Worm (Caenorhabditis elegans) whole organism, L2 larva: ENCODE results near the gene F40E10.5.

Source experiments
- C34F6.9 ChIP-seq: fragments of 150-350 bp; optimal IDR thresholded peaks from 2 replicates; lab custom pipeline; 2014; ENCODE audit warnings: missing biosample characterization, missing genetic modification characterization
- R02D3.7 ChIP-seq: fragments of 150-350 bp; optimal IDR thresholded peaks from 2 replicates; lab custom pipeline; 2014; ENCODE audit warnings: missing biosample characterization, missing genetic modification characterization
- Y55F3AM.14 ChIP-seq: fragments of 200-800 bp; sonication (Bioruptor generic); optimal IDR thresholded peaks from 2 replicates; lab custom pipeline; 2018; ENCODE audit warnings: mild to moderate bottlenecking, missing genetic modification characterization, missing compliant biosample characterization
- alr-1 ChIP-seq: fragments of 150-350 bp; optimal IDR thresholded peaks from 2 replicates; lab custom pipeline; 2014; ENCODE audit warnings: missing biosample characterization, missing genetic modification characterization
- ama-1 ChIP-seq: fragments of 150-350 bp; optimal IDR thresholded peaks from 2 replicates; lab custom pipeline; 2018; ENCODE audit warnings: inconsistent platforms
- ceh-16 ChIP-seq: fragments of 150-350 bp; optimal IDR thresholded peaks from 2 replicates; lab custom pipeline; 2014; ENCODE audit warnings: missing biosample characterization, missing genetic modification characterization
- dmd-4 ChIP-seq: sonication (generic microtip); optimal IDR thresholded peaks from 2 replicates; lab custom pipeline; 2017; ENCODE audit warnings: missing biosample characterization, missing genetic modification characterization
- egl-27 ChIP-seq: sonication (generic microtip); optimal IDR thresholded peaks from 3 replicates; lab custom pipeline; 2017; ENCODE audit warnings: missing biosample characterization, missing genetic modification reagents, missing genetic modification characterization
- elt-1 ChIP-seq: fragments of 150-350 bp; optimal IDR thresholded peaks from 2 replicates; lab custom pipeline; 2014; ENCODE audit warnings: missing biosample characterization, missing genetic modification characterization
- gmeb-1 ChIP-seq: fragments of 150-350 bp; optimal IDR thresholded peaks from 2 replicates; lab custom pipeline; 2014; ENCODE audit warnings: missing biosample characterization, missing genetic modification characterization
- lin-11 ChIP-seq: fragments of 150-350 bp; sonication (generic microtip); optimal IDR thresholded peaks from 2 replicates; lab custom pipeline; 2014; ENCODE audit warnings: missing biosample characterization, missing genetic modification characterization, inconsistent platforms, mixed read lengths
- lin-13 ChIP-seq: fragments of 150-350 bp; optimal IDR thresholded peaks from 2 replicates; lab custom pipeline; 2014; ENCODE audit warnings: missing biosample characterization, missing genetic modification reagents, missing genetic modification characterization
- lsy-2 ChIP-seq, 2 experiments: fragments of 150-350 bp in 1 of 2; sonication (generic microtip) in 1 of 2; optimal IDR thresholded peaks; 2 replicates each; lab custom pipeline; 2014 to 2017; ENCODE audit warnings: missing biosample characterization in 2 of 2, missing genetic modification characterization in 2 of 2
- mab-5 ChIP-seq: fragments of 150-350 bp; optimal IDR thresholded peaks from 2 replicates; lab custom pipeline; 2014; ENCODE audit warnings: missing biosample characterization, missing genetic modification characterization
- mbf-1 ChIP-seq: sonication (generic microtip); optimal IDR thresholded peaks from 2 replicates; lab custom pipeline; 2017; ENCODE audit warnings: missing biosample characterization, missing genetic modification characterization
- mdl-1 ChIP-seq, 2 experiments: fragments of 150-350 bp in 1 of 2; sonication (generic microtip) in 1 of 2; optimal IDR thresholded peaks; 2 replicates each; lab custom pipeline; 2017; ENCODE audit warnings: missing biosample characterization in 2 of 2, missing genetic modification characterization in 2 of 2
- nhr-10 ChIP-seq: sonication (generic microtip); optimal IDR thresholded peaks from 2 replicates; lab custom pipeline; 2017; ENCODE audit warnings: missing biosample characterization, missing genetic modification characterization
- nhr-23 ChIP-seq: fragments of 150-350 bp; optimal IDR thresholded peaks from 2 replicates; lab custom pipeline; 2014; ENCODE audit warnings: missing biosample characterization, missing genetic modification reagents, missing genetic modification characterization
- nhr-237 ChIP-seq: fragments of 150-350 bp; optimal IDR thresholded peaks from 2 replicates; lab custom pipeline; 2014; ENCODE audit warnings: missing biosample characterization, missing genetic modification characterization
- nhr-25 ChIP-seq: fragments of 150-350 bp; sonication (generic microtip); optimal IDR thresholded peaks from 3 replicates; lab custom pipeline; 2014; ENCODE audit warnings: missing biosample characterization, missing genetic modification characterization
- nhr-6 ChIP-seq: fragments of 150-350 bp; optimal IDR thresholded peaks from 2 replicates; lab custom pipeline; 2014; ENCODE audit warnings: missing biosample characterization, missing genetic modification characterization
- sem-4 ChIP-seq: fragments of 150-350 bp; optimal IDR thresholded peaks from 2 replicates; lab custom pipeline; 2014; ENCODE audit warnings: missing biosample characterization, missing genetic modification reagents, missing genetic modification characterization
- skn-1 ChIP-seq: sonication (generic microtip); optimal IDR thresholded peaks from 2 replicates; lab custom pipeline; 2017; ENCODE audit warnings: missing biosample characterization, missing genetic modification characterization
- sma-3 ChIP-seq: sonication (generic microtip); optimal IDR thresholded peaks from 2 replicates; lab custom pipeline; 2016; ENCODE audit warnings: missing genetic modification reagents, missing genetic modification characterization, missing compliant biosample characterization
- snpc-4 ChIP-seq: fragments of 150-350 bp; optimal IDR thresholded peaks from 2 replicates; lab custom pipeline; 2014; ENCODE audit warnings: missing biosample characterization, missing genetic modification characterization
- unc-39 ChIP-seq: fragments of 150-350 bp; optimal IDR thresholded peaks from 2 replicates; lab custom pipeline; 2014; ENCODE audit warnings: missing biosample characterization, missing genetic modification characterization
- unc-62 ChIP-seq: fragments of 150-350 bp; optimal IDR thresholded peaks from 2 replicates; lab custom pipeline; 2014; ENCODE audit warnings: missing biosample characterization, missing genetic modification reagents, missing genetic modification characterization
- ztf-1 ChIP-seq: fragments of 200-800 bp; sonication (Bioruptor generic); conservative IDR thresholded peaks from 2 replicates; pipeline ENCODE4 v1.3.6; 2022; ENCODE audit warnings: missing genetic modification characterization, missing compliant biosample characterization
- ztf-11 ChIP-seq: sonication (generic microtip); optimal IDR thresholded peaks from 2 replicates; lab custom pipeline; 2017; ENCODE audit warnings: missing biosample characterization, missing genetic modification characterization
- ztf-4 ChIP-seq: fragments of 150-350 bp; optimal IDR thresholded peaks from 2 replicates; lab custom pipeline; 2014; ENCODE audit warnings: missing biosample characterization, missing genetic modification characterization

F40E10.5 gene

DNA sequence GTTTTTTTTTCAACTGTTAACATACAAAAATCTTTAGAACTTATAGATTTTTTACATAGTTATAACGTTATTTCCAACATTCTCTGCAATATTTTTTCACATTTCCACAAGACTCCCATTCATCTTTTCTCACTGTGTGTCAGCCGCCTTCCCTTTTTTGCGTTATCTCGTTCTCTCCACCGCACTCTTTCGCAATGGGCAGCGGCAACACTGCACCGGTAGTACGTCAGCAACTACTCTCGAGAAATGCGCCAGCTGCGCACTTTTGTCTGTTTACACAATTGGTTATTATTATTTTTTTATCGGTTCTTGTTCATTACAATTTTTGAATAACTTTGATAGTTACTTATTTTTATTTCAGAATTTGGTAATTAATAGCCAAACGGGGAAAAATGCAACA, 45.4 kb downstream of the F40E10.5 start, which contains the start of gene C05G5.2 (continued):
- peak; percentile 67 for TF ChIP-seq mab-5 (tag; lab: Kevin White, UChicago)
- peak; percentile 82 for TF ChIP-seq sem-4 (tag; lab: Kevin White, UChicago)
- TF ChIP-seq nhr-237 = no peak
- peak in 1 of 2 experiments; percentile 81 for TF ChIP-seq mdl-1 (tag; optimal IDR thresholded peaks at IDR 0.05; lab: Kevin White, UChicago)
- TF ChIP-seq alr-1 (tag; lab: Kevin White, UChicago) = no peak
- peak; percentile 66 for TF ChIP-seq nhr-6 (tag; lab: Kevin White, UChicago)
- peak; percentile 75 for TF ChIP-seq gmeb-1 (tag; lab: Kevin White, UChicago)
- TF ChIP-seq ceh-16 = peak; percentile 46
- peak; percentile 91 for TF ChIP-seq nhr-25 (tag; lab: Kevin White, UChicago)
- peak; percentile 73 to 92 for TF ChIP-seq lsy-2 (tag; optimal IDR thresholded peaks at IDR 0.05; lab: Kevin White, UChicago)
- no peak for TF ChIP-seq ama-1 (lab: Kevin White, UChicago)
- TF ChIP-seq unc-39 (tag; lab: Kevin White, UChicago) = no peak
- TF ChIP-seq ztf-4 (tag; lab: Kevin White, UChicago) = peak; percentile 57
- peak; percentile 5 for TF ChIP-seq ztf-11 (tag; lab: Kevin White, UChicago)
- TF ChIP-seq lin-11 (tag; lab: Kevin White, UChicago) = peak; percentile 77
- peak; percentile 80 for TF ChIP-seq snpc-4 (tag; lab: Kevin White, UChicago)
- peak; percentile 26 for TF ChIP-seq Y55F3AM.14 (GFP tag; lab: Kevin White, UChicago)
- no peak for TF ChIP-seq unc-62 (GFP tag; lab: Kevin White, UChicago)
- no peak for TF ChIP-seq dmd-4 (tag; lab: Kevin White, UChicago)
- TF ChIP-seq sma-3 (GFP tag; lab: Kevin White, UChicago) = peak; percentile 89
- no peak for TF ChIP-seq R02D3.7 (tag; lab: Kevin White, UChicago)

DNA sequence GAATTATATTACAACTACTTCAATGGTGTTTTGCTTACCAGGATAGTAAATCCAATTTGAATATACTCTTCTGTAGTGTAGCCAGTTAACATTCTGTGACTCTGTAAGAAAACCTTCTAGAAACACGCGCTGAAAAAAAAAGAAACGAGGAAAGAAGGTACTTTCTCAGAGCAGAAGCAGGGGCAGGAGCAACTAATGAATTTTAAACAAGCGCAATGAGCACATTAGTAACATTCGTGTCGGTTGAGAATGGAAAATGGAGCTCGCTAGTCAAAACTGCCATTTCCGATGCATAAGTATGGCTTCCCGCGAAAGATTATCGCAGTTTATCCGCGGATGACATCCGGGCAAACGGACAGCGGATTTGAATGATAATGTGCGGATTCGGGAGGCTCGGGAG, 50.3 kb downstream of the F40E10.5 start, which contains the start of gene C05G5.3:
Gene C05G5.3, minus strand, starts transcription at position 101 of the 400 bp plus-strand sequence.
- TF ChIP-seq lin-13 (GFP tag; lab: Kevin White, UChicago) = no peak
- no peak for TF ChIP-seq sma-3 (GFP tag; lab: Kevin White, UChicago)
- no peak for TF ChIP-seq ceh-16
- no peak for TF ChIP-seq ztf-1 (GFP tag; lab: Robert Waterston, UW)
- no peak for TF ChIP-seq C34F6.9 (tag; lab: Kevin White, UChicago)
- TF ChIP-seq unc-62 (GFP tag; lab: Kevin White, UChicago) = no peak
- no peak for TF ChIP-seq ama-1 (lab: Kevin White, UChicago)
- no peak for TF ChIP-seq elt-1 (tag; lab: Kevin White, UChicago)
- TF ChIP-seq ztf-11 (tag; lab: Kevin White, UChicago) = no peak
- TF ChIP-seq egl-27 (tag; lab: Kevin White, UChicago) = no peak
- no peak for TF ChIP-seq alr-1 (tag; lab: Kevin White, UChicago)
- no peak for TF ChIP-seq mbf-1 (tag; lab: Kevin White, UChicago)
- no peak for TF ChIP-seq nhr-25 (tag; lab: Kevin White, UChicago)
- TF ChIP-seq nhr-10 (tag; lab: Kevin White, UChicago) = no peak
- TF ChIP-seq nhr-23 (tag; lab: Kevin White, UChicago) = no peak
- TF ChIP-seq nhr-237 = no peak
- TF ChIP-seq skn-1 (tag; lab: Kevin White, UChicago) = no peak
